Fruit fly (Drosophila melanogaster) whole organism, embryonic: ENCODE measurements around the gene CG31661.

Experiments
- Ada2b ChIP-seq: fragments of 200-800 bp; sonication (Bioruptor generic); IDR thresholded peaks from 2 replicates; pipeline ENCODE4 v1.3.6; 2022; ENCODE audit warnings: missing biosample characterization, missing genetic modification characterization
- CG12299 ChIP-seq: fragments of 200-800 bp; sonication (Bioruptor generic); optimal IDR thresholded peaks from 2 replicates; lab custom pipeline; 2018; ENCODE audit warnings: missing biosample characterization, mild to moderate bottlenecking, missing genetic modification characterization
- CG13624 ChIP-seq: fragments of 200-800 bp; sonication (Bioruptor generic); optimal IDR thresholded peaks from 2 replicates; lab custom pipeline; 2016; ENCODE audit warnings: missing biosample characterization, missing genetic modification characterization
- CG13894 ChIP-seq: fragments of 200-800 bp; sonication (Bioruptor generic); optimal IDR thresholded peaks from 3 replicates; lab custom pipeline; 2018; ENCODE audit warnings: missing biosample characterization, mild to moderate bottlenecking, missing genetic modification characterization, moderate library complexity
- CG15073 ChIP-seq: fragments of 200-800 bp; sonication (Bioruptor generic); optimal IDR thresholded peaks from 2 replicates; lab custom pipeline; 2016; ENCODE audit warnings: missing biosample characterization, missing genetic modification characterization
- CG15479 ChIP-seq: fragments of 200-800 bp; sonication (Bioruptor generic); optimal IDR thresholded peaks from 3 replicates; lab custom pipeline; 2019; ENCODE audit warnings: missing biosample characterization, mild to moderate bottlenecking, missing genetic modification characterization, moderate library complexity
- CG15601 ChIP-seq: fragments of 200-800 bp; sonication (Bioruptor generic); optimal IDR thresholded peaks from 3 replicates; lab custom pipeline; 2019; ENCODE audit warnings: missing biosample characterization, mild to moderate bottlenecking, missing genetic modification characterization, moderate library complexity
- CG16779 ChIP-seq: fragments of 200-800 bp; sonication (Bioruptor generic); IDR thresholded peaks from 2 replicates; pipeline ENCODE4 v1.3.6; 2022; ENCODE audit warnings: missing biosample characterization, missing genetic modification characterization
- CG17328 ChIP-seq: fragments of 200-800 bp; sonication (Bioruptor generic); IDR thresholded peaks from 2 replicates; pipeline ENCODE4 v1.3.6; 2022; ENCODE audit warnings: missing biosample characterization, missing genetic modification characterization
- CG17359 ChIP-seq: fragments of 200-800 bp; sonication (Bioruptor generic); optimal IDR thresholded peaks from 3 replicates; lab custom pipeline; 2018; ENCODE audit warnings: missing biosample characterization, mild to moderate bottlenecking, missing genetic modification characterization, moderate library complexity
- CG18619 ChIP-seq: fragments of 200-800 bp; sonication (Bioruptor generic); optimal IDR thresholded peaks from 3 replicates; lab custom pipeline; 2017; ENCODE audit warnings: missing biosample characterization, mild to moderate bottlenecking, missing genetic modification characterization
- CG4404 ChIP-seq: fragments of 200-800 bp; sonication (Bioruptor generic); IDR thresholded peaks from 2 replicates; pipeline ENCODE4 v1.3.6; 2022; ENCODE audit warnings: missing biosample characterization, missing genetic modification characterization
- CG4617 ChIP-seq: fragments of 200-800 bp; sonication (Bioruptor generic); optimal IDR thresholded peaks from 3 replicates; lab custom pipeline; 2016; ENCODE audit warnings: missing biosample characterization, missing genetic modification characterization, borderline replicate concordance
- CG7839 ChIP-seq: fragments of 200-800 bp; sonication (Bioruptor generic); optimal IDR thresholded peaks from 3 replicates; lab custom pipeline; 2018; ENCODE audit warnings: missing biosample characterization, mild to moderate bottlenecking, missing genetic modification characterization, moderate library complexity
- CG8290 ChIP-seq, 3 experiments: fragments of 200-800 bp; sonication (Bioruptor generic); optimal IDR thresholded peaks; 2 replicates each; lab custom pipeline; 2016 to 2019; ENCODE audit warnings: missing biosample characterization in 3 of 3, missing genetic modification characterization in 3 of 3, mild to moderate bottlenecking in 2 of 3, moderate library complexity in 1 of 3
- CG8359 ChIP-seq: fragments of 200-800 bp; sonication (Bioruptor generic); optimal IDR thresholded peaks from 2 replicates; lab custom pipeline; 2017; ENCODE audit warnings: missing biosample characterization, mild to moderate bottlenecking, missing genetic modification characterization, borderline replicate concordance
- CG9609 ChIP-seq: fragments of 200-800 bp; sonication (Bioruptor generic); optimal IDR thresholded peaks from 3 replicates; lab custom pipeline; 2016; ENCODE audit warnings: missing biosample characterization, missing genetic modification characterization
- CG9876 ChIP-seq: fragments of 200-800 bp; sonication (Bioruptor generic); optimal IDR thresholded peaks from 2 replicates; lab custom pipeline; 2016; ENCODE audit warnings: missing biosample characterization, missing genetic modification characterization
- CTCF ChIP-seq: fragments of 200-800 bp; sonication (Bioruptor generic); optimal IDR thresholded peaks from 2 replicates; lab custom pipeline; 2017; ENCODE audit warnings: missing biosample characterization, mild to moderate bottlenecking, missing genetic modification characterization, moderate library complexity
- CkIIα-i1 ChIP-seq: fragments of 200-800 bp; sonication (Bioruptor generic); IDR thresholded peaks from 2 replicates; pipeline ENCODE4 v1.3.6; 2022; ENCODE audit warnings: missing biosample characterization, missing genetic modification characterization
- CoRest ChIP-seq: fragments of 200-800 bp; sonication (Bioruptor generic); optimal IDR thresholded peaks from 3 replicates; lab custom pipeline; 2018; ENCODE audit warnings: missing biosample characterization, mild to moderate bottlenecking, missing genetic modification characterization, moderate library complexity
- Dbx ChIP-seq: fragments of 200-800 bp; sonication (Bioruptor generic); IDR thresholded peaks from 3 replicates; pipeline ENCODE4 v1.3.6; 2022; ENCODE audit warnings: missing biosample characterization, missing genetic modification characterization
- Deaf1 ChIP-seq: fragments of 200-800 bp; optimal IDR thresholded peaks from 3 replicates; lab custom pipeline; 2019; ENCODE audit warnings: missing biosample characterization, mild to moderate bottlenecking, missing genetic modification characterization, moderate library complexity
- Dp ChIP-seq: fragments of 200-800 bp; sonication (Bioruptor generic); optimal IDR thresholded peaks from 2 replicates; lab custom pipeline; 2018; ENCODE audit warnings: missing biosample characterization, mild to moderate bottlenecking, missing genetic modification characterization, moderate library complexity
- Eip74EF ChIP-seq, 2 experiments: fragments of 200-800 bp in 1 of 2; fragments of >200 bp in 1 of 2; sonication (Bioruptor generic) in 1 of 2; optimal IDR thresholded peaks; 2 replicates each; lab custom pipeline; 2017 to 2019; ENCODE audit warnings: missing biosample characterization in 2 of 2, missing genetic modification characterization in 2 of 2, mild to moderate bottlenecking in 1 of 2, moderate library complexity in 1 of 2
- Opbp ChIP-seq: fragments of 200-800 bp; sonication (Bioruptor generic); IDR thresholded peaks from 3 replicates; pipeline ENCODE4 v1.3.6; 2022; ENCODE audit warnings: missing biosample characterization, missing genetic modification characterization; ENCODE audit not compliant: partially characterized antibody
- Side ChIP-seq: fragments of 200-800 bp; sonication (Bioruptor generic); optimal IDR thresholded peaks from 2 replicates; lab custom pipeline; 2016; ENCODE audit warnings: missing biosample characterization, missing genetic modification characterization
- Sin3A ChIP-seq: fragments of >200 bp; optimal IDR thresholded peaks from 2 replicates; lab custom pipeline; 2018
- Sox102F ChIP-seq: fragments of 200-800 bp; sonication (Bioruptor generic); optimal IDR thresholded peaks from 2 replicates; lab custom pipeline; 2018; ENCODE audit warnings: missing biosample characterization, mild to moderate bottlenecking, missing genetic modification characterization, moderate library complexity
- Usf ChIP-seq: fragments of 200-800 bp; sonication (Bioruptor generic); optimal IDR thresholded peaks from 2 replicates; lab custom pipeline; 2017; ENCODE audit warnings: missing genotype, missing biosample characterization, missing genetic modification characterization
- abd-A ChIP-seq: fragments of 200-800 bp; sonication (Bioruptor generic); optimal IDR thresholded peaks from 3 replicates; lab custom pipeline; 2019; ENCODE audit warnings: missing biosample characterization, mild to moderate bottlenecking, missing genetic modification characterization, moderate library complexity
- ara ChIP-seq: fragments of 200-800 bp; sonication (Bioruptor generic); IDR thresholded peaks from 2 replicates; pipeline ENCODE4 v1.3.6; 2022; ENCODE audit warnings: missing biosample characterization, missing genetic modification characterization
- bbx ChIP-seq: fragments of 200-800 bp; sonication (Bioruptor generic); IDR thresholded peaks from 2 replicates; pipeline ENCODE4 v1.3.6; 2022; ENCODE audit warnings: missing biosample characterization, missing genetic modification characterization; ENCODE audit not compliant: partially characterized antibody
- bowl ChIP-seq: fragments of 200-800 bp; sonication (Bioruptor generic); IDR thresholded peaks from 2 replicates; pipeline ENCODE4 v1.3.6; 2022; ENCODE audit warnings: missing biosample characterization, missing genetic modification characterization
- chif ChIP-seq, 2 experiments: fragments of 200-800 bp; sonication (Bioruptor generic); optimal IDR thresholded peaks; 3 replicates each; lab custom pipeline; 2016; ENCODE audit warnings: missing biosample characterization in 2 of 2, missing genetic modification characterization in 2 of 2
- cwo ChIP-seq: fragments of 200-800 bp; sonication (Bioruptor generic); optimal IDR thresholded peaks from 3 replicates; lab custom pipeline; 2017; ENCODE audit warnings: missing biosample characterization, missing genetic modification characterization, mild to moderate bottlenecking, moderate library complexity, missing genetic modification reagents
- ems ChIP-seq: fragments of 200-800 bp; sonication (Bioruptor generic); optimal IDR thresholded peaks from 3 replicates; lab custom pipeline; 2016; ENCODE audit warnings: missing biosample characterization, missing genetic modification characterization
- fd64A ChIP-seq: fragments of 200-800 bp; sonication (Bioruptor generic); optimal IDR thresholded peaks from 3 replicates; lab custom pipeline; 2018; ENCODE audit warnings: missing biosample characterization, mild to moderate bottlenecking, missing genetic modification characterization
- gsb ChIP-seq: fragments of 200-800 bp; sonication (Bioruptor generic); IDR thresholded peaks from 2 replicates; pipeline ENCODE4 v1.3.6; 2022; ENCODE audit warnings: missing biosample characterization, missing genetic modification characterization
- ham ChIP-seq: fragments of 200-800 bp; sonication (Bioruptor generic); IDR thresholded peaks from 2 replicates; pipeline ENCODE4 v1.3.6; 2022; ENCODE audit warnings: missing biosample characterization, missing genetic modification characterization
- hth ChIP-seq: fragments of >200 bp; optimal IDR thresholded peaks from 2 replicates; lab custom pipeline; 2017; ENCODE audit warnings: inconsistent platforms
- lab ChIP-seq: fragments of 200-800 bp; sonication (Bioruptor generic); optimal IDR thresholded peaks from 3 replicates; lab custom pipeline; 2017; ENCODE audit warnings: missing biosample characterization, missing genetic modification characterization, mild to moderate bottlenecking, moderate library complexity, missing genetic modification reagents
- odd ChIP-seq: fragments of 200-800 bp; sonication (Bioruptor generic); optimal IDR thresholded peaks from 2 replicates; lab custom pipeline; 2017; ENCODE audit warnings: missing biosample characterization, mild to moderate bottlenecking, missing genetic modification characterization
- ranshi ChIP-seq: fragments of 200-800 bp; sonication (Bioruptor generic); IDR thresholded peaks from 2 replicates; pipeline ENCODE4 v1.3.6; 2022; ENCODE audit warnings: missing biosample characterization, missing genetic modification characterization
- run ChIP-seq: fragments of 200-800 bp; sonication (Bioruptor generic); optimal IDR thresholded peaks from 3 replicates; lab custom pipeline; 2018; ENCODE audit warnings: missing biosample characterization, mild to moderate bottlenecking, missing genetic modification characterization
- sim ChIP-seq: fragments of 200-800 bp; sonication (Bioruptor generic); IDR thresholded peaks from 2 replicates; pipeline ENCODE4 v1.3.6; 2022; ENCODE audit warnings: missing biosample characterization, missing genetic modification characterization
- slbo ChIP-seq: fragments of 200-800 bp; sonication (Bioruptor generic); IDR thresholded peaks from 2 replicates; pipeline ENCODE4 v1.3.6; 2022; ENCODE audit warnings: missing biosample characterization, missing genetic modification characterization
- sna ChIP-seq: fragments of 200-800 bp; sonication (Bioruptor generic); IDR thresholded peaks from 2 replicates; pipeline ENCODE4 v1.3.6; 2022; ENCODE audit warnings: missing biosample characterization, missing genetic modification characterization; ENCODE audit not compliant: partially characterized antibody
- ssp ChIP-seq: fragments of 200-800 bp; sonication (Bioruptor generic); IDR thresholded peaks from 2 replicates; pipeline ENCODE4 v1.3.6; 2022; ENCODE audit warnings: missing biosample characterization, missing genetic modification characterization
- wek ChIP-seq: fragments of 200-800 bp; sonication (Bioruptor generic); optimal IDR thresholded peaks from 3 replicates; lab custom pipeline; 2018; ENCODE audit warnings: missing biosample characterization, mild to moderate bottlenecking, missing genetic modification characterization, moderate library complexity
- yki ChIP-seq: fragments of >200 bp; optimal IDR thresholded peaks from 3 replicates; lab custom pipeline; 2018
- z ChIP-seq: fragments of 200-800 bp; sonication (Bioruptor generic); IDR thresholded peaks from 3 replicates; pipeline ENCODE4 v1.3.6; 2022; ENCODE audit warnings: missing biosample characterization, missing genetic modification characterization

The CG31661 gene

dm6 chr2L:1473427-1473826, 23.6 kb upstream of the CG31661 start (continued):
- TF ChIP-seq Side (GFP tag; lab: Kevin White, UChicago) (peak; percentile 35), CoRest (tag; lab: Kevin White, UChicago) (peak; percentile 9), ham (no peak), Dp (GFP tag; lab: Kevin White, UChicago) (no peak), odd (GFP tag; lab: Kevin White, UChicago) (no peak), run (tag; lab: Kevin White, UChicago) (no peak), CG12299 (tag; lab: Kevin White, UChicago) (no peak), slbo (GFP tag; lab: Robert Waterston, UW) (peak; percentile 46), hth (lab: Kevin White, UChicago) (no peak), CG15073 (no peak), CG16779 (no peak), sim (GFP tag; lab: Robert Waterston, UW) (0 out of 2 replicates have a peak, but pooled peaks have one; percentile 18), CG8290 (GFP tag; optimal IDR thresholded peaks at IDR 0.05; lab: Kevin White, UChicago) (no peak), CG8290 (tag; optimal IDR thresholded peaks at IDR 0.05; lab: Kevin White, UChicago) (peak in 1 of 2 experiments; percentile 21), bowl (GFP tag; lab: Robert Waterston, UW) (no peak), Eip74EF (GFP tag; optimal IDR thresholded peaks at IDR 0.05; lab: Kevin White, UChicago) (no peak), CG8359 (GFP tag; lab: Kevin White, UChicago) (no peak), gsb (GFP tag; lab: Robert Waterston, UW) (no peak), CTCF (GFP tag; lab: Kevin White, UChicago) (no peak), CG4617 (no peak), CG4404 (GFP tag; lab: Robert Waterston, UW) (peak; percentile 79), CkIIα-i1 (GFP tag; lab: Robert Waterston, UW) (no peak), chif (GFP tag; optimal IDR thresholded peaks at IDR 0.05; lab: Kevin White, UChicago) (peak; percentile 19 to 61), cwo (GFP tag; lab: Kevin White, UChicago) (no peak), CG17328 (peak; percentile 52; the same call in 1 of the 2 replicates), Dbx (GFP tag; lab: Robert Waterston, UW) (0 out of 3 replicates have a peak, but pooled peaks have one; percentile 25), CG15601 (tag; lab: Kevin White, UChicago) (peak; percentile 14), sna (no peak), wek (GFP tag; lab: Kevin White, UChicago) (no peak), CG9609 (GFP tag; lab: Kevin White, UChicago) (no peak), CG7839 (tag; lab: Kevin White, UChicago) (peak; percentile 56), CG9876 (GFP tag; lab: Kevin White, UChicago) (no peak), CG15479 (GFP tag; lab: Kevin White, UChicago) (no peak), Ada2b (GFP tag; lab: Robert Waterston, UW) (peak; percentile 48), Sox102F (GFP tag; lab: Kevin White, UChicago) (peak; percentile 2), Deaf1 (tag; lab: Kevin White, UChicago) (no peak), CG13624 (GFP tag; lab: Kevin White, UChicago) (no peak), CG13894 (tag; lab: Kevin White, UChicago) (no peak), CG18619 (GFP tag; lab: Kevin White, UChicago) (no peak), ara (GFP tag; lab: Robert Waterston, UW) (peak; percentile 87), lab (GFP tag; lab: Kevin White, UChicago) (peak; percentile 43), bbx (GFP tag; lab: Robert Waterston, UW) (no peak), CG17359 (tag; lab: Kevin White, UChicago) (peak; percentile 22), abd-A (tag; lab: Kevin White, UChicago) (no peak), ssp (peak; percentile 31; the same call in 1 of the 2 replicates), Usf (GFP tag; lab: Kevin White, UChicago) (no peak), z (GFP tag; lab: Robert Waterston, UW) (peak; percentile 46; the same call in 1 of the 3 replicates), fd64A (GFP tag; lab: Kevin White, UChicago) (no peak), Opbp (no peak), yki (lab: Kevin White, UChicago) (no peak), Sin3A (lab: Kevin White, UChicago) (no peak), ranshi (peak; percentile 56; the same call in 1 of the 2 replicates), ems (no peak)
